Fruit fly (Drosophila melanogaster) whole organism, embryonic: ENCODE results near the gene CtsF.

Experiments used
- CG11504 ChIP-seq: fragments of 200-800 bp; sonication (Bioruptor generic); optimal IDR thresholded peaks from 3 replicates; lab custom pipeline; 2019; ENCODE audit warnings: missing biosample characterization, mild to moderate bottlenecking, missing genetic modification characterization, moderate library complexity
- CG13296 ChIP-seq: fragments of 200-800 bp; sonication (Bioruptor generic); optimal IDR thresholded peaks from 3 replicates; lab custom pipeline; 2018; ENCODE audit warnings: missing biosample characterization, mild to moderate bottlenecking, missing genetic modification characterization
- CG13624 ChIP-seq: fragments of 200-800 bp; sonication (Bioruptor generic); optimal IDR thresholded peaks from 2 replicates; lab custom pipeline; 2016; ENCODE audit warnings: missing biosample characterization, missing genetic modification characterization
- CG17359 ChIP-seq: fragments of 200-800 bp; sonication (Bioruptor generic); optimal IDR thresholded peaks from 3 replicates; lab custom pipeline; 2018; ENCODE audit warnings: missing biosample characterization, mild to moderate bottlenecking, missing genetic modification characterization, moderate library complexity
- CG18599 ChIP-seq: fragments of 200-800 bp; sonication (Bioruptor generic); optimal IDR thresholded peaks from 3 replicates; lab custom pipeline; 2017; ENCODE audit warnings: missing biosample characterization, missing genetic modification characterization, mild to moderate bottlenecking, moderate library complexity, missing genetic modification reagents
- CG30020 ChIP-seq: fragments of 200-800 bp; optimal IDR thresholded peaks from 2 replicates; lab custom pipeline; 2019; ENCODE audit warnings: missing biosample characterization, mild to moderate bottlenecking, missing genetic modification characterization, moderate library complexity
- CG3065 ChIP-seq: fragments of 200-800 bp; sonication (Bioruptor generic); optimal IDR thresholded peaks from 2 replicates; lab custom pipeline; 2016; ENCODE audit warnings: missing biosample characterization, missing genetic modification characterization
- CG34376 ChIP-seq: fragments of 200-800 bp; sonication (Bioruptor generic); optimal IDR thresholded peaks from 2 replicates; lab custom pipeline; 2018; ENCODE audit warnings: missing biosample characterization, mild to moderate bottlenecking, missing genetic modification characterization
- CG3847 ChIP-seq: fragments of 200-800 bp; sonication (Bioruptor generic); IDR thresholded peaks from 2 replicates; pipeline ENCODE4 v1.3.6; 2022; ENCODE audit warnings: missing biosample characterization, missing genetic modification characterization
- CG42726 ChIP-seq: fragments of 200-800 bp; sonication (Bioruptor generic); IDR thresholded peaks from 2 replicates; pipeline ENCODE4 v1.3.6; 2022; ENCODE audit warnings: missing biosample characterization, missing genetic modification characterization; ENCODE audit not compliant: partially characterized antibody
- CG4820 ChIP-seq: fragments of 200-800 bp; sonication (Bioruptor generic); optimal IDR thresholded peaks from 3 replicates; lab custom pipeline; 2016; ENCODE audit warnings: missing biosample characterization, missing genetic modification characterization
- CG6683 ChIP-seq: fragments of 200-800 bp; sonication (Bioruptor generic); optimal IDR thresholded peaks from 2 replicates; lab custom pipeline; 2017; ENCODE audit warnings: missing biosample characterization, mild to moderate bottlenecking, missing genetic modification characterization, missing genetic modification reagents
- CG6813 ChIP-seq: fragments of 200-800 bp; sonication (Bioruptor generic); optimal IDR thresholded peaks from 2 replicates; lab custom pipeline; 2017; ENCODE audit warnings: missing biosample characterization, missing genetic modification characterization, mild to moderate bottlenecking, moderate library complexity, missing genetic modification reagents
- CG8944 ChIP-seq: fragments of 200-800 bp; sonication (Bioruptor generic); optimal IDR thresholded peaks from 3 replicates; lab custom pipeline; 2016; ENCODE audit warnings: missing biosample characterization, missing genetic modification characterization
- CG9215 ChIP-seq: fragments of 200-800 bp; sonication (Bioruptor generic); IDR thresholded peaks from 2 replicates; pipeline ENCODE4 v1.3.6; 2022; ENCODE audit warnings: missing biosample characterization, missing genetic modification characterization
- CHES-1-like ChIP-seq: fragments of 200-800 bp; sonication (Bioruptor generic); optimal IDR thresholded peaks from 2 replicates; lab custom pipeline; 2016; ENCODE audit warnings: missing biosample characterization, missing genetic modification characterization
- CrebB ChIP-seq: fragments of 200-800 bp; sonication (Bioruptor generic); optimal IDR thresholded peaks from 3 replicates; lab custom pipeline; 2018; ENCODE audit warnings: missing biosample characterization, mild to moderate bottlenecking, missing genetic modification characterization
- Dad ChIP-seq: fragments of 200-800 bp; sonication (Bioruptor generic); optimal IDR thresholded peaks from 3 replicates; lab custom pipeline; 2016; ENCODE audit warnings: missing biosample characterization, missing genetic modification characterization
- HLH54F ChIP-seq: fragments of 200-800 bp; sonication (Bioruptor generic); optimal IDR thresholded peaks from 3 replicates; lab custom pipeline; 2016; ENCODE audit warnings: missing biosample characterization, missing genetic modification characterization
- Hand ChIP-seq: fragments of 200-800 bp; sonication (Bioruptor generic); optimal IDR thresholded peaks from 2 replicates; lab custom pipeline; 2017; ENCODE audit warnings: mild to moderate bottlenecking, missing biosample characterization, missing genetic modification reagents, missing genetic modification characterization
- Lim3 ChIP-seq: fragments of 200-800 bp; sonication (Bioruptor generic); IDR thresholded peaks from 2 replicates; pipeline ENCODE4 v1.3.6; 2022; ENCODE audit warnings: missing biosample characterization, missing genetic modification characterization
- Myb ChIP-seq: fragments of 200-800 bp; sonication (Bioruptor generic); optimal IDR thresholded peaks from 2 replicates; lab custom pipeline; 2016; ENCODE audit warnings: missing biosample characterization, missing genetic modification characterization
- NC2α ChIP-seq: fragments of 200-800 bp; sonication (Bioruptor generic); optimal IDR thresholded peaks from 2 replicates; lab custom pipeline; 2016; ENCODE audit warnings: missing biosample characterization, missing genetic modification characterization
- Nf-YA ChIP-seq: fragments of 200-800 bp; sonication (Bioruptor generic); IDR thresholded peaks from 2 replicates; pipeline ENCODE4 v1.3.6; 2022; ENCODE audit warnings: missing biosample characterization, missing genetic modification characterization
- Side ChIP-seq: fragments of 200-800 bp; sonication (Bioruptor generic); optimal IDR thresholded peaks from 2 replicates; lab custom pipeline; 2016; ENCODE audit warnings: missing biosample characterization, missing genetic modification characterization
- Sox100B ChIP-seq: fragments of 200-800 bp; sonication (Bioruptor generic); optimal IDR thresholded peaks from 3 replicates; lab custom pipeline; 2018; ENCODE audit warnings: missing biosample characterization, mild to moderate bottlenecking, missing genetic modification characterization
- Sox102F ChIP-seq: fragments of 200-800 bp; sonication (Bioruptor generic); optimal IDR thresholded peaks from 2 replicates; lab custom pipeline; 2018; ENCODE audit warnings: missing biosample characterization, mild to moderate bottlenecking, missing genetic modification characterization, moderate library complexity
- Usf ChIP-seq: fragments of 200-800 bp; sonication (Bioruptor generic); optimal IDR thresholded peaks from 2 replicates; lab custom pipeline; 2017; ENCODE audit warnings: missing genotype, missing biosample characterization, missing genetic modification characterization
- bcd ChIP-seq: fragments of 200-800 bp; sonication (Bioruptor generic); optimal IDR thresholded peaks from 2 replicates; lab custom pipeline; 2017; ENCODE audit warnings: missing biosample characterization, mild to moderate bottlenecking, missing genetic modification characterization
- chif ChIP-seq, 2 experiments: fragments of 200-800 bp; sonication (Bioruptor generic); optimal IDR thresholded peaks; 3 replicates each; lab custom pipeline; 2016; ENCODE audit warnings: missing biosample characterization in 2 of 2, missing genetic modification characterization in 2 of 2
- croc ChIP-seq: fragments of 200-800 bp; sonication (Bioruptor generic); conservative IDR thresholded peaks from 3 replicates; pipeline ENCODE4 v1.3.6; 2022; ENCODE audit warnings: missing biosample characterization, missing genetic modification characterization
- fd102C ChIP-seq: fragments of 200-800 bp; sonication (Bioruptor generic); optimal IDR thresholded peaks from 2 replicates; lab custom pipeline; 2018; ENCODE audit warnings: missing biosample characterization, mild to moderate bottlenecking, missing genetic modification characterization, moderate library complexity
- grn ChIP-seq: fragments of 200-800 bp; sonication (Bioruptor generic); optimal IDR thresholded peaks from 3 replicates; lab custom pipeline; 2017; ENCODE audit warnings: missing biosample characterization, missing genetic modification characterization
- ind ChIP-seq: fragments of 200-800 bp; sonication (Bioruptor generic); optimal IDR thresholded peaks from 3 replicates; lab custom pipeline; 2016; ENCODE audit warnings: missing biosample characterization, missing genetic modification characterization
- insv ChIP-seq, 2 experiments: fragments of 200-800 bp; sonication (Bioruptor generic); optimal IDR thresholded peaks; 3 replicates each; lab custom pipeline; 2016 to 2018; ENCODE audit warnings: missing biosample characterization in 2 of 2, missing genetic modification characterization in 2 of 2
- lab ChIP-seq: fragments of 200-800 bp; sonication (Bioruptor generic); optimal IDR thresholded peaks from 3 replicates; lab custom pipeline; 2017; ENCODE audit warnings: missing biosample characterization, missing genetic modification characterization, mild to moderate bottlenecking, moderate library complexity, missing genetic modification reagents
- lbe ChIP-seq: fragments of 200-800 bp; sonication (Bioruptor generic); optimal IDR thresholded peaks from 2 replicates; lab custom pipeline; 2016; ENCODE audit warnings: missing biosample characterization, mild to moderate bottlenecking, missing genetic modification characterization
- luna ChIP-seq: fragments of 200-800 bp; sonication (Bioruptor generic); optimal IDR thresholded peaks from 2 replicates; lab custom pipeline; 2016; ENCODE audit warnings: missing biosample characterization, missing genetic modification characterization
- mirr ChIP-seq: fragments of 200-800 bp; sonication (Bioruptor generic); optimal IDR thresholded peaks from 3 replicates; lab custom pipeline; 2018; ENCODE audit warnings: missing biosample characterization, mild to moderate bottlenecking, missing genetic modification characterization
- oc ChIP-seq: fragments of 200-800 bp; sonication (Bioruptor generic); optimal IDR thresholded peaks from 2 replicates; lab custom pipeline; 2018; ENCODE audit warnings: missing biosample characterization, mild to moderate bottlenecking, missing genetic modification characterization, moderate library complexity
- p53 ChIP-seq: fragments of 200-800 bp; sonication (Bioruptor generic); optimal IDR thresholded peaks from 2 replicates; lab custom pipeline; 2016; ENCODE audit warnings: missing biosample characterization, missing genetic modification characterization
- pb ChIP-seq: fragments of 200-800 bp; sonication (Bioruptor generic); optimal IDR thresholded peaks from 3 replicates; lab custom pipeline; 2016; ENCODE audit warnings: missing biosample characterization, missing genetic modification characterization
- pho ChIP-seq: fragments of 200-800 bp; sonication (Bioruptor generic); optimal IDR thresholded peaks from 2 replicates; lab custom pipeline; 2016; ENCODE audit warnings: missing biosample characterization, missing genetic modification characterization
- prd ChIP-seq, 3 experiments: fragments of >200 bp in 2 of 3; fragments of 200-800 bp in 1 of 3; sonication (Bioruptor generic) in 1 of 3; optimal IDR thresholded peaks in 2 of 3; IDR thresholded peaks in 1 of 3; 2 replicates in 2 of 3; 3 replicates in 1 of 3; pipeline versions ENCODE4 v1.3.6 to Lab custom; 2017 to 2022; ENCODE audit warnings: missing biosample characterization in 1 of 3, missing genetic modification characterization in 1 of 3
- rib ChIP-seq: fragments of 200-800 bp; sonication (Bioruptor generic); IDR thresholded peaks from 2 replicates; pipeline ENCODE4 v1.3.6; 2022; ENCODE audit warnings: missing biosample characterization, missing genetic modification characterization
- sens-2 ChIP-seq: fragments of 200-800 bp; sonication (Bioruptor generic); IDR thresholded peaks from 2 replicates; pipeline ENCODE4 v1.3.6; 2022; ENCODE audit warnings: missing biosample characterization, missing genetic modification characterization
- sisA ChIP-seq: fragments of 200-800 bp; sonication (Bioruptor generic); IDR thresholded peaks from 2 replicates; pipeline ENCODE4 v1.3.6; 2022; ENCODE audit warnings: missing biosample characterization, missing genetic modification characterization
- slou ChIP-seq: fragments of 200-800 bp; sonication (Bioruptor generic); optimal IDR thresholded peaks from 3 replicates; lab custom pipeline; 2016; ENCODE audit warnings: missing biosample characterization, missing genetic modification characterization
- unpg ChIP-seq: fragments of 200-800 bp; sonication (Bioruptor generic); optimal IDR thresholded peaks from 3 replicates; lab custom pipeline; 2018; ENCODE audit warnings: missing biosample characterization, mild to moderate bottlenecking, missing genetic modification characterization, moderate library complexity
- vvl ChIP-seq: fragments of 200-800 bp; sonication (Bioruptor generic); IDR thresholded peaks from 2 replicates; pipeline ENCODE4 v1.3.6; 2022; ENCODE audit warnings: missing biosample characterization, missing genetic modification characterization

Gene CtsF

dm6 chr3R:5286918-5287636 is 35.5 kb upstream of the CtsF start (continued):
- TF ChIP-seq luna (GFP tag; lab: Kevin White, UChicago) (no peak), Nf-YA (0 out of 2 replicates have a peak, but pooled peaks have one; percentile 7), CG13624 (GFP tag; lab: Kevin White, UChicago) (no peak), sens-2 (GFP tag; lab: Robert Waterston, UW) (no peak), lab (GFP tag; lab: Kevin White, UChicago) (peak; percentile 35), CG42726 (GFP tag; lab: Robert Waterston, UW) (no peak), Hand (GFP tag; lab: Kevin White, UChicago) (no peak), slou (GFP tag; lab: Kevin White, UChicago) (no peak), insv (GFP tag; optimal IDR thresholded peaks at IDR 0.05; lab: Kevin White, UChicago) (no peak), Side (peak; percentile 2), unpg (GFP tag; lab: Kevin White, UChicago) (no peak), rib (no peak), oc (tag; lab: Kevin White, UChicago) (no peak), CHES-1-like (no peak), CG6813 (peak; percentile 2), CG4820 (no peak), CG6683 (GFP tag; lab: Kevin White, UChicago) (no peak), CG11504 (peak; percentile 74), Sox102F (GFP tag; lab: Kevin White, UChicago) (no peak), CG17359 (tag; lab: Kevin White, UChicago) (no peak), CG8944 (GFP tag; lab: Kevin White, UChicago) (no peak), croc (no peak), Dad (peak; percentile 14), ind (GFP tag; lab: Kevin White, UChicago) (peak; percentile 20), Myb (GFP tag; lab: Kevin White, UChicago) (no peak), CG3065 (GFP tag; lab: Kevin White, UChicago) (no peak), CG3847 (GFP tag; lab: Robert Waterston, UW) (no peak), chif (GFP tag; optimal IDR thresholded peaks at IDR 0.05; lab: Kevin White, UChicago) (no peak), CrebB (tag; lab: Kevin White, UChicago) (no peak), p53 (no peak), CG18599 (GFP tag; lab: Kevin White, UChicago) (peak; percentile 27), vvl (peak; percentile 18; the same call in 1 of the 2 replicates), Lim3 (no peak), Usf (GFP tag; lab: Kevin White, UChicago) (no peak), grn (GFP tag; lab: Kevin White, UChicago) (no peak), bcd (no peak), CG13296 (GFP tag; lab: Kevin White, UChicago) (no peak), prd (optimal IDR thresholded peaks at IDR 0.05; lab: Kevin White, UChicago) (no peak), prd (GFP tag; IDR thresholded peaks at IDR 0.05; lab: Robert Waterston, UW) (0 out of 3 replicates have a peak, but pooled peaks have one; percentile 4), HLH54F (no peak), CG30020 (tag; lab: Kevin White, UChicago) (no peak), mirr (GFP tag; lab: Kevin White, UChicago) (no peak), lbe (GFP tag; lab: Kevin White, UChicago) (no peak), CG9215 (GFP tag; lab: Robert Waterston, UW) (no peak), fd102C (no peak), CG34376 (peak; percentile 40), Sox100B (GFP tag; lab: Kevin White, UChicago) (no peak), pb (GFP tag; lab: Kevin White, UChicago) (no peak), NC2α (GFP tag; lab: Kevin White, UChicago) (no peak), pho (GFP tag; lab: Kevin White, UChicago) (no peak), sisA (GFP tag; lab: Robert Waterston, UW) (no peak)
